Fruit fly (Drosophila melanogaster) whole organism, embryonic: ENCODE measurements around the gene Vti1b.
A peak's percentile ranks its signal among the peaks of the same experiment; 100 is the strongest.

Experiments used
- CG10147 ChIP-seq: fragments of 200-800 bp; sonication (Bioruptor generic); optimal IDR thresholded peaks from 2 replicates; lab custom pipeline; 2019; ENCODE audit warnings: missing biosample characterization, mild to moderate bottlenecking, missing genetic modification characterization, moderate library complexity
- CG10654 ChIP-seq: fragments of 200-800 bp; sonication (Bioruptor generic); optimal IDR thresholded peaks from 2 replicates; lab custom pipeline; 2016; ENCODE audit warnings: missing biosample characterization, missing genetic modification characterization
- CG1233 ChIP-seq: fragments of 200-800 bp; sonication (Bioruptor generic); optimal IDR thresholded peaks from 4 replicates; lab custom pipeline; 2018; ENCODE audit warnings: missing biosample characterization, mild to moderate bottlenecking, missing genetic modification characterization
- CG12744 ChIP-seq: fragments of 200-800 bp; sonication (Bioruptor generic); optimal IDR thresholded peaks from 2 replicates; lab custom pipeline; 2016; ENCODE audit warnings: missing biosample characterization, missing genetic modification characterization
- CG12942 ChIP-seq: fragments of 200-800 bp; sonication (Bioruptor generic); optimal IDR thresholded peaks from 3 replicates; lab custom pipeline; 2016; ENCODE audit warnings: missing biosample characterization, missing genetic modification characterization
- CG17912 ChIP-seq: fragments of 200-800 bp; sonication (Bioruptor generic); optimal IDR thresholded peaks from 2 replicates; lab custom pipeline; 2018; ENCODE audit warnings: missing biosample characterization, mild to moderate bottlenecking, missing genetic modification characterization
- CG2712 ChIP-seq: fragments of 200-800 bp; optimal IDR thresholded peaks from 3 replicates; lab custom pipeline; 2019; ENCODE audit warnings: missing biosample characterization, mild to moderate bottlenecking, missing genetic modification characterization, moderate library complexity
- CG31365 ChIP-seq: fragments of 200-800 bp; sonication (Bioruptor generic); optimal IDR thresholded peaks from 2 replicates; lab custom pipeline; 2018; ENCODE audit warnings: missing biosample characterization, mild to moderate bottlenecking, missing genetic modification characterization
- CG32767 ChIP-seq: fragments of 200-800 bp; sonication (Bioruptor generic); IDR thresholded peaks from 2 replicates; pipeline ENCODE4 v1.3.6; 2022; ENCODE audit warnings: missing biosample characterization, missing genetic modification characterization
- CG32772 ChIP-seq: fragments of 200-800 bp; sonication (Bioruptor generic); IDR thresholded peaks from 2 replicates; pipeline ENCODE4 v1.3.6; 2022; ENCODE audit warnings: missing biosample characterization, missing genetic modification characterization
- CG7271 ChIP-seq: fragments of 200-800 bp; sonication (Bioruptor generic); optimal IDR thresholded peaks from 2 replicates; lab custom pipeline; 2018; ENCODE audit warnings: missing biosample characterization, mild to moderate bottlenecking, missing genetic modification characterization, moderate library complexity
- CG9797 ChIP-seq: fragments of 200-800 bp; sonication (Bioruptor generic); optimal IDR thresholded peaks from 3 replicates; lab custom pipeline; 2018; ENCODE audit warnings: missing biosample characterization, mild to moderate bottlenecking, missing genetic modification characterization
- CG9932 ChIP-seq: fragments of 200-800 bp; sonication (Bioruptor generic); IDR thresholded peaks from 2 replicates; pipeline ENCODE4 v1.3.6; 2022; ENCODE audit warnings: missing biosample characterization, missing genetic modification characterization
- Eip74EF ChIP-seq, 2 experiments: fragments of 200-800 bp in 1 of 2; fragments of >200 bp in 1 of 2; sonication (Bioruptor generic) in 1 of 2; optimal IDR thresholded peaks; 2 replicates each; lab custom pipeline; 2017 to 2019; ENCODE audit warnings: missing biosample characterization in 2 of 2, missing genetic modification characterization in 2 of 2, mild to moderate bottlenecking in 1 of 2, moderate library complexity in 1 of 2
- Hey ChIP-seq: fragments of 200-800 bp; sonication (Bioruptor generic); optimal IDR thresholded peaks from 3 replicates; lab custom pipeline; 2018; ENCODE audit warnings: missing biosample characterization, mild to moderate bottlenecking, missing genetic modification characterization
- HmgD ChIP-seq: fragments of 200-800 bp; sonication (Bioruptor generic); optimal IDR thresholded peaks from 3 replicates; lab custom pipeline; 2016; ENCODE audit warnings: missing biosample characterization, missing genetic modification characterization
- Hr3 ChIP-seq: fragments of 200-800 bp; sonication (Bioruptor generic); optimal IDR thresholded peaks from 3 replicates; lab custom pipeline; 2016; ENCODE audit warnings: missing biosample characterization, missing genetic modification characterization
- Lhr ChIP-seq: fragments of 200-800 bp; sonication (Bioruptor generic); optimal IDR thresholded peaks from 3 replicates; lab custom pipeline; 2017; ENCODE audit warnings: mild to moderate bottlenecking, missing biosample characterization, missing genetic modification reagents, missing genetic modification characterization
- Lim3 ChIP-seq: fragments of 200-800 bp; sonication (Bioruptor generic); IDR thresholded peaks from 2 replicates; pipeline ENCODE4 v1.3.6; 2022; ENCODE audit warnings: missing biosample characterization, missing genetic modification characterization
- NK7.1 ChIP-seq: fragments of 200-800 bp; sonication (Bioruptor generic); optimal IDR thresholded peaks from 3 replicates; lab custom pipeline; 2016; ENCODE audit warnings: missing biosample characterization, missing genetic modification characterization
- Side ChIP-seq: fragments of 200-800 bp; sonication (Bioruptor generic); optimal IDR thresholded peaks from 2 replicates; lab custom pipeline; 2016; ENCODE audit warnings: missing biosample characterization, missing genetic modification characterization
- Spps ChIP-seq: fragments of 200-800 bp; sonication (Bioruptor generic); optimal IDR thresholded peaks from 2 replicates; lab custom pipeline; 2018; ENCODE audit warnings: missing biosample characterization, mild to moderate bottlenecking, missing genetic modification characterization
- Tbp ChIP-seq: fragments of >200 bp; optimal IDR thresholded peaks from 2 replicates; lab custom pipeline; 2018; ENCODE audit warnings: missing biosample characterization, missing genetic modification characterization
- ac ChIP-seq: fragments of 200-800 bp; sonication (Bioruptor generic); optimal IDR thresholded peaks from 3 replicates; lab custom pipeline; 2017; ENCODE audit warnings: missing biosample characterization, mild to moderate bottlenecking, missing genetic modification characterization
- br ChIP-seq: fragments of >200 bp; optimal IDR thresholded peaks from 2 replicates; lab custom pipeline; 2017
- bsh ChIP-seq, 2 experiments: fragments of 200-800 bp; sonication (Bioruptor generic); optimal IDR thresholded peaks; 2 replicates each; lab custom pipeline; 2017 to 2018; ENCODE audit warnings: mild to moderate bottlenecking in 2 of 2, missing biosample characterization in 2 of 2, missing genetic modification characterization in 2 of 2, moderate library complexity in 1 of 2
- cad ChIP-seq: fragments of >200 bp; optimal IDR thresholded peaks from 2 replicates; lab custom pipeline; 2017; ENCODE audit warnings: missing biosample characterization, missing genetic modification characterization
- chn ChIP-seq: fragments of 200-800 bp; sonication (Bioruptor generic); optimal IDR thresholded peaks from 2 replicates; lab custom pipeline; 2016; ENCODE audit warnings: missing biosample characterization, missing genetic modification characterization
- crc ChIP-seq: fragments of 200-800 bp; sonication (Bioruptor generic); optimal IDR thresholded peaks from 2 replicates; lab custom pipeline; 2016; ENCODE audit warnings: missing biosample characterization, missing genetic modification characterization
- crp ChIP-seq, 2 experiments: fragments of 200-800 bp; sonication (Bioruptor generic); optimal IDR thresholded peaks; 2 replicates in 1 of 2; 3 replicates in 1 of 2; lab custom pipeline; 2017; ENCODE audit warnings: missing biosample characterization in 2 of 2, missing genetic modification characterization in 2 of 2, mild to moderate bottlenecking in 1 of 2, moderate library complexity in 1 of 2
- dimm ChIP-seq: fragments of 200-800 bp; sonication (Bioruptor generic); IDR thresholded peaks from 2 replicates; pipeline ENCODE4 v1.3.6; 2022; ENCODE audit warnings: missing biosample characterization, missing genetic modification characterization
- disco-r ChIP-seq: fragments of 200-800 bp; sonication (Bioruptor generic); optimal IDR thresholded peaks from 2 replicates; lab custom pipeline; 2016; ENCODE audit warnings: missing biosample characterization, missing genetic modification characterization
- dmrt11E ChIP-seq: fragments of 200-800 bp; sonication (Bioruptor generic); optimal IDR thresholded peaks from 3 replicates; lab custom pipeline; 2018; ENCODE audit warnings: missing biosample characterization, mild to moderate bottlenecking, missing genetic modification characterization, moderate library complexity
- esg ChIP-seq: fragments of 200-800 bp; sonication (Bioruptor generic); conservative IDR thresholded peaks from 2 replicates; pipeline ENCODE4 v1.3.6; 2022; ENCODE audit warnings: missing biosample characterization, missing genetic modification characterization
- eyg ChIP-seq: fragments of 200-800 bp; sonication (Bioruptor generic); optimal IDR thresholded peaks from 3 replicates; lab custom pipeline; 2016; ENCODE audit warnings: missing biosample characterization, missing genetic modification characterization
- gce ChIP-seq: fragments of 200-800 bp; sonication (Bioruptor generic); IDR thresholded peaks from 3 replicates; pipeline ENCODE4 v1.3.6; 2022; ENCODE audit warnings: missing biosample characterization, missing genetic modification characterization
- grn ChIP-seq: fragments of 200-800 bp; sonication (Bioruptor generic); optimal IDR thresholded peaks from 3 replicates; lab custom pipeline; 2017; ENCODE audit warnings: missing biosample characterization, missing genetic modification characterization
- insv ChIP-seq, 2 experiments: fragments of 200-800 bp; sonication (Bioruptor generic); optimal IDR thresholded peaks; 3 replicates each; lab custom pipeline; 2016 to 2018; ENCODE audit warnings: missing biosample characterization in 2 of 2, missing genetic modification characterization in 2 of 2
- jumu ChIP-seq: fragments of 200-800 bp; sonication (Bioruptor generic); optimal IDR thresholded peaks from 3 replicates; lab custom pipeline; 2016; ENCODE audit warnings: missing biosample characterization, missing genetic modification characterization
- nau ChIP-seq: fragments of 200-800 bp; sonication (Bioruptor generic); optimal IDR thresholded peaks from 3 replicates; lab custom pipeline; 2017; ENCODE audit warnings: missing biosample characterization, mild to moderate bottlenecking, missing genetic modification characterization, missing genetic modification reagents
- nerfin-1 ChIP-seq: fragments of 200-800 bp; sonication (Bioruptor generic); optimal IDR thresholded peaks from 3 replicates; lab custom pipeline; 2019; ENCODE audit warnings: missing biosample characterization, mild to moderate bottlenecking, missing genetic modification characterization, moderate library complexity
- odd ChIP-seq: fragments of 200-800 bp; sonication (Bioruptor generic); optimal IDR thresholded peaks from 2 replicates; lab custom pipeline; 2017; ENCODE audit warnings: missing biosample characterization, mild to moderate bottlenecking, missing genetic modification characterization
- otp ChIP-seq: fragments of 200-800 bp; sonication (Bioruptor generic); IDR thresholded peaks from 3 replicates; pipeline ENCODE4, ENCODE4 v1.3.6; 2022; ENCODE audit warnings: missing biosample characterization, missing genetic modification characterization
- psq ChIP-seq: fragments of 200-800 bp; sonication (Bioruptor generic); optimal IDR thresholded peaks from 2 replicates; lab custom pipeline; 2017; ENCODE audit warnings: missing biosample characterization, missing genetic modification characterization
- repo ChIP-seq: fragments of 200-800 bp; sonication (Bioruptor generic); optimal IDR thresholded peaks from 2 replicates; lab custom pipeline; 2016; ENCODE audit warnings: missing biosample characterization, missing genetic modification characterization
- slou ChIP-seq: fragments of 200-800 bp; sonication (Bioruptor generic); optimal IDR thresholded peaks from 3 replicates; lab custom pipeline; 2016; ENCODE audit warnings: missing biosample characterization, missing genetic modification characterization
- so ChIP-seq: fragments of 200-800 bp; sonication (Bioruptor generic); IDR thresholded peaks from 3 replicates; pipeline ENCODE4 v1.3.6; 2022; ENCODE audit warnings: missing biosample characterization, missing genetic modification characterization
- tx ChIP-seq: fragments of 200-800 bp; sonication (Bioruptor generic); optimal IDR thresholded peaks from 2 replicates; lab custom pipeline; 2016; ENCODE audit warnings: missing biosample characterization, missing genetic modification characterization
- unpg ChIP-seq: fragments of 200-800 bp; sonication (Bioruptor generic); optimal IDR thresholded peaks from 3 replicates; lab custom pipeline; 2018; ENCODE audit warnings: missing biosample characterization, mild to moderate bottlenecking, missing genetic modification characterization, moderate library complexity
- zfh2 ChIP-seq: fragments of 200-800 bp; sonication (Bioruptor generic); optimal IDR thresholded peaks from 2 replicates; lab custom pipeline; 2016; ENCODE audit warnings: missing biosample characterization, missing genetic modification characterization

Vti1b gene

dm6 chr3R:18436550-18437362 lies 40.0 kb downstream of the Vti1b start (continued):
- peak; percentile 47 for TF ChIP-seq Hr3
- TF ChIP-seq Eip74EF (GFP tag; optimal IDR thresholded peaks at IDR 0.05; lab: Kevin White, UChicago): no peak
- no peak for TF ChIP-seq dmrt11E (tag; lab: Kevin White, UChicago)
- TF ChIP-seq chn: peak; percentile 11
- peak; percentile 61 for TF ChIP-seq CG10654
- no peak for TF ChIP-seq ac (GFP tag; lab: Kevin White, UChicago)
- TF ChIP-seq CG12744 (GFP tag; lab: Kevin White, UChicago): no peak
- no peak for TF ChIP-seq odd (GFP tag; lab: Kevin White, UChicago)
- TF ChIP-seq Side (GFP tag; lab: Kevin White, UChicago): peak; percentile 53
- TF ChIP-seq CG7271: no peak
- TF ChIP-seq CG1233: peak; percentile 57
- no peak for TF ChIP-seq psq
- TF ChIP-seq Lhr (GFP tag; lab: Kevin White, UChicago): no peak
- peak; percentile 41 for TF ChIP-seq CG2712
- no peak for TF ChIP-seq so
- peak; percentile 30 for TF ChIP-seq CG12942 (GFP tag; lab: Kevin White, UChicago)
- no peak for TF ChIP-seq Lim3 (GFP tag; lab: Robert Waterston, UW)
- TF ChIP-seq jumu (GFP tag; lab: Kevin White, UChicago): peak; percentile 24
- TF ChIP-seq br (lab: Kevin White, UChicago): no peak
- TF ChIP-seq crc (GFP tag; lab: Kevin White, UChicago): peak; percentile 38
- TF ChIP-seq esg: peak; percentile 58
- TF ChIP-seq CG17912 (GFP tag; lab: Kevin White, UChicago): no peak
- no peak for TF ChIP-seq Tbp (GFP tag; lab: Kevin White, UChicago)
- TF ChIP-seq NK7.1: no peak
- TF ChIP-seq cad (GFP tag; lab: Kevin White, UChicago): no peak
- peak; percentile 44 for TF ChIP-seq Hey
- TF ChIP-seq insv (GFP tag; optimal IDR thresholded peaks at IDR 0.05; lab: Kevin White, UChicago): no peak
- TF ChIP-seq bsh (GFP tag; optimal IDR thresholded peaks at IDR 0.05; lab: Kevin White, UChicago): peak; percentile 50 to 51
- TF ChIP-seq CG31365 (tag; lab: Kevin White, UChicago): no peak
- peak; percentile 72 for TF ChIP-seq grn
- TF ChIP-seq dimm (GFP tag; lab: Robert Waterston, UW): no peak
- TF ChIP-seq unpg (GFP tag; lab: Kevin White, UChicago): peak; percentile 71
- TF ChIP-seq slou: no peak
- TF ChIP-seq nerfin-1 (tag; lab: Kevin White, UChicago): no peak
- TF ChIP-seq otp (GFP tag; lab: Robert Waterston, UW): 0 out of 3 replicates have a peak, but pooled peaks have one; percentile 15
- TF ChIP-seq crp (GFP tag; optimal IDR thresholded peaks at IDR 0.05; lab: Kevin White, UChicago): peak in 1 of 2 experiments; percentile 1
- TF ChIP-seq CG9797 (GFP tag; lab: Kevin White, UChicago): no peak
- no peak for TF ChIP-seq HmgD
- TF ChIP-seq repo: no peak
- TF ChIP-seq CG10147 (GFP tag; lab: Kevin White, UChicago): no peak
- no peak for TF ChIP-seq Spps (tag; lab: Kevin White, UChicago)
- TF ChIP-seq disco-r (GFP tag; lab: Kevin White, UChicago): peak; percentile 4
- 0 out of 2 replicates have a peak, but pooled peaks have one; percentile 16 for TF ChIP-seq CG9932 (GFP tag; lab: Robert Waterston, UW)
- TF ChIP-seq zfh2 (GFP tag; lab: Kevin White, UChicago): peak; percentile 55
- no peak for TF ChIP-seq CG32767 (GFP tag; lab: Robert Waterston, UW)
- TF ChIP-seq gce (GFP tag; lab: Robert Waterston, UW): peak; percentile 7; the same call in 1 of the 3 replicates
- peak; percentile 60 for TF ChIP-seq tx (GFP tag; lab: Kevin White, UChicago)
- TF ChIP-seq nau: peak; percentile 48
- peak; percentile 42 for TF ChIP-seq eyg (GFP tag; lab: Kevin White, UChicago)
- TF ChIP-seq CG32772 (GFP tag; lab: Robert Waterston, UW): 0 out of 2 replicates have a peak, but pooled peaks have one; percentile 36
